Worm (Caenorhabditis elegans): ENCODE data around the gene tag-273.

DNA sequence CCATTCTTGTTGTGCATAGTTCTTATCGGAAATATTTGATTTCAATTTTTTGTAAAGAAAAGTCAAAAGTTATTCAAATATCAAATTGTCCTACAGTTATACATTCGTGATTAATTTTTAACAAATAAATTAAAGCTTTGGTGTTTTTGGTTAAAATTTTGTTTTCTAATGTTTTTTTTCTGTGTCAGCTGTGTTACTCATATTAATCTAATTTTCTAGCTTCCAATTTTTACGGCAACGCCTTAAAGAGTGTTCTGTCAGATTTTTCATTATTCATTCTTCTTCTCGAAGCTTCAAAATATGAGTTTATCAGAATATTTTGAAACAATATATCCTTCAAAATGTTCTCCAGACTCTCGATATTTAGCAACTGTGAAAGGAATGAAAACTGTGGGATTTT, 18.6 kb upstream of the tag-273 start, which contains the start of gene srh-63:
- TF ChIP-seq dao-5 (tag; optimal IDR thresholded peaks at IDR 0.05) (no peak), him-1 (tag; optimal IDR thresholded peaks at IDR 0.05) (no peak), W03F9.2 (tag; optimal IDR thresholded peaks at IDR 0.05) (no peak)

All from whole organism, L4/young adult.